Fruit fly (Drosophila melanogaster): ENCODE data around the gene CG32453.

The CG32453 gene

dm6 chr3L:22695653-22696052 lies 1.4 kb upstream of the CG32453 start, which contains the start of gene CG14452:
Gene CG14452 (plus strand): TSS chr3L:22695953.
- TF ChIP-seq CG8159 (tag; optimal IDR thresholded peaks at IDR 0.05), result no peak
- TF ChIP-seq CG32121 (GFP tag; IDR thresholded peaks at IDR 0.05), result no peak
- TF ChIP-seq gl (tag; optimal IDR thresholded peaks at IDR 0.05), result no peak
- no peak for TF ChIP-seq Pif1A (GFP tag; optimal IDR thresholded peaks at IDR 0.05)
- no peak for TF ChIP-seq CG15710 (tag; optimal IDR thresholded peaks at IDR 0.05)
- no peak for TF ChIP-seq Pif1B (GFP tag; optimal IDR thresholded peaks at IDR 0.05)
- no peak for TF ChIP-seq CG10348 (GFP tag; IDR thresholded peaks at IDR 0.05)
- TF ChIP-seq CG9948 (tag; optimal IDR thresholded peaks at IDR 0.05), result no peak
- no peak for TF ChIP-seq CG4496 (GFP tag; IDR thresholded peaks at IDR 0.05)
- no peak for TF ChIP-seq CG12605 (GFP tag; IDR thresholded peaks at IDR 0.05)
- TF ChIP-seq CG14655 (GFP tag; optimal IDR thresholded peaks at IDR 0.05), result no peak
- no peak for TF ChIP-seq fd96Ca (GFP tag; IDR thresholded peaks at IDR 0.05)
- TF ChIP-seq Ets98B (GFP tag; IDR thresholded peaks at IDR 0.05), result no peak
- no peak for TF ChIP-seq D1 (tag; optimal IDR thresholded peaks at IDR 0.05)
- no peak for TF ChIP-seq CG17806 (tag; optimal IDR thresholded peaks at IDR 0.05)
- no peak for TF ChIP-seq CG8301 (tag; optimal IDR thresholded peaks at IDR 0.05)
- TF ChIP-seq CG34367 (tag; optimal IDR thresholded peaks at IDR 0.05), result no peak
- TF ChIP-seq CG13204 (GFP tag; optimal IDR thresholded peaks at IDR 0.05), result no peak
- TF ChIP-seq EcR (GFP tag; optimal IDR thresholded peaks at IDR 0.05), result no peak
- no peak for TF ChIP-seq rn (GFP tag; IDR thresholded peaks at IDR 0.05)

- no peak for TF ChIP-seq rn (GFP tag; IDR thresholded peaks at IDR 0.05)
- no peak for TF ChIP-seq CG15710 (tag; optimal IDR thresholded peaks at IDR 0.05)
- no peak for TF ChIP-seq gl (tag; optimal IDR thresholded peaks at IDR 0.05)
- no peak for TF ChIP-seq CG8159 (tag; optimal IDR thresholded peaks at IDR 0.05)
- no peak for TF ChIP-seq Pif1A (GFP tag; optimal IDR thresholded peaks at IDR 0.05)
- TF ChIP-seq CG32121 (GFP tag; IDR thresholded peaks at IDR 0.05), result no peak
These were observed 2.1 kb downstream of the CG32453 start, which contains the start of gene CG45116 for dm6 chr3L:22699133-22699532. Gene CG45116 (plus strand): TSS chr3L:22699433.

- no peak for TF ChIP-seq CG13204 (GFP tag; optimal IDR thresholded peaks at IDR 0.05)
- no peak for TF ChIP-seq CG9948 (tag; optimal IDR thresholded peaks at IDR 0.05)
- no peak for TF ChIP-seq CG4496 (GFP tag; IDR thresholded peaks at IDR 0.05)
- TF ChIP-seq Pif1A (GFP tag; optimal IDR thresholded peaks at IDR 0.05), result no peak
- no peak for TF ChIP-seq CG8159 (tag; optimal IDR thresholded peaks at IDR 0.05)
- TF ChIP-seq CG32121 (GFP tag; IDR thresholded peaks at IDR 0.05), result no peak
- no peak for TF ChIP-seq gl (tag; optimal IDR thresholded peaks at IDR 0.05)
- TF ChIP-seq CG17806 (tag; optimal IDR thresholded peaks at IDR 0.05), result no peak
- TF ChIP-seq CG15710 (tag; optimal IDR thresholded peaks at IDR 0.05), result no peak
These were observed 14.8 kb downstream of the CG32453 start, which contains the start of gene CG11370 for dm6 chr3L:22711855-22712254. Gene CG11370 (plus strand): TSS chr3L:22712155.

dm6 chr3L:22713605-22714004 lies 16.6 kb downstream of the CG32453 start:
- TF ChIP-seq CG13204 (GFP tag; optimal IDR thresholded peaks at IDR 0.05), result no peak
- TF ChIP-seq Pif1B (GFP tag; optimal IDR thresholded peaks at IDR 0.05), result no peak
- TF ChIP-seq CG8159 (tag; optimal IDR thresholded peaks at IDR 0.05), result no peak
- no peak for TF ChIP-seq CG34367 (tag; optimal IDR thresholded peaks at IDR 0.05)
- TF ChIP-seq D1 (tag; optimal IDR thresholded peaks at IDR 0.05), result no peak
- TF ChIP-seq CG32121 (GFP tag; IDR thresholded peaks at IDR 0.05), result no peak
- TF ChIP-seq EcR (GFP tag; optimal IDR thresholded peaks at IDR 0.05), result no peak
- TF ChIP-seq Snoo (tag; optimal IDR thresholded peaks at IDR 0.05), result no peak
- TF ChIP-seq Pif1A (GFP tag; optimal IDR thresholded peaks at IDR 0.05), result no peak
- no peak for TF ChIP-seq CG12605 (GFP tag; IDR thresholded peaks at IDR 0.05)
- no peak for TF ChIP-seq rn (GFP tag; IDR thresholded peaks at IDR 0.05)
- TF ChIP-seq CG10348 (GFP tag; IDR thresholded peaks at IDR 0.05), result no peak
- TF ChIP-seq CG15710 (tag; optimal IDR thresholded peaks at IDR 0.05), result no peak
- no peak for TF ChIP-seq fd96Ca (GFP tag; IDR thresholded peaks at IDR 0.05)
- no peak for TF ChIP-seq CG14655 (GFP tag; optimal IDR thresholded peaks at IDR 0.05)
- TF ChIP-seq gl (tag; optimal IDR thresholded peaks at IDR 0.05), result no peak
- TF ChIP-seq CG8301 (tag; optimal IDR thresholded peaks at IDR 0.05), result no peak
- no peak for TF ChIP-seq CG4496 (GFP tag; IDR thresholded peaks at IDR 0.05)

dm6 chr3L:22717137-22717767 lies 20.2 kb downstream of the CG32453 start, which contains the start of the genes ArfGAP3 and CG32452:
Gene ArfGAP3 (minus strand): TSS chr3L:22717577.
Gene CG32452 (plus strand): TSS chr3L:22717728.
- TF ChIP-seq Pif1A (GFP tag; optimal IDR thresholded peaks at IDR 0.05), result no peak
- peak; percentile 56 for TF ChIP-seq CG9948 (tag; optimal IDR thresholded peaks at IDR 0.05)
- TF ChIP-seq CG4496 (GFP tag; IDR thresholded peaks at IDR 0.05), result peak; percentile 74
- peak; percentile 78 for TF ChIP-seq CG32121 (GFP tag; IDR thresholded peaks at IDR 0.05)
- TF ChIP-seq CG10348 (GFP tag; IDR thresholded peaks at IDR 0.05), result no peak
- no peak for TF ChIP-seq Snoo (tag; optimal IDR thresholded peaks at IDR 0.05)
- no peak for TF ChIP-seq EcR (GFP tag; optimal IDR thresholded peaks at IDR 0.05)
- peak; percentile 33 for TF ChIP-seq Pif1B (GFP tag; optimal IDR thresholded peaks at IDR 0.05)
- no peak for TF ChIP-seq fd96Ca (GFP tag; IDR thresholded peaks at IDR 0.05)
- TF ChIP-seq CG8159 (tag; optimal IDR thresholded peaks at IDR 0.05), result peak; percentile 62
- peak; percentile 37 for TF ChIP-seq CG34367 (tag; optimal IDR thresholded peaks at IDR 0.05)
- TF ChIP-seq CG15710 (tag; optimal IDR thresholded peaks at IDR 0.05), result peak; percentile 63
- no peak for TF ChIP-seq CG8301 (tag; optimal IDR thresholded peaks at IDR 0.05)
- no peak for TF ChIP-seq CG14655 (GFP tag; optimal IDR thresholded peaks at IDR 0.05)
- TF ChIP-seq Ets98B (GFP tag; IDR thresholded peaks at IDR 0.05), result peak; percentile 77
- no peak for TF ChIP-seq D1 (tag; optimal IDR thresholded peaks at IDR 0.05)
- no peak for TF ChIP-seq CG13204 (GFP tag; optimal IDR thresholded peaks at IDR 0.05)
- peak; percentile 50; the same call in 1 of the 2 replicates for TF ChIP-seq rn (GFP tag; IDR thresholded peaks at IDR 0.05)
- TF ChIP-seq gl (tag; optimal IDR thresholded peaks at IDR 0.05), result no peak
- TF ChIP-seq CG17806 (tag; optimal IDR thresholded peaks at IDR 0.05), result peak; percentile 61
- no peak for TF ChIP-seq CG12605 (GFP tag; IDR thresholded peaks at IDR 0.05)
